Worm (Caenorhabditis elegans) whole organism, L4 larva: ENCODE data around the gene T23G5.2.

Experiments used
- Y48G9A.11 ChIP-seq: fragments of 200-800 bp; sonication (Bioruptor generic); IDR thresholded peaks from 2 replicates; pipeline ENCODE4 v1.3.6; 2022; ENCODE audit warnings: missing genetic modification reagents, missing genetic modification characterization, missing compliant biosample characterization
- aly-2 ChIP-seq: sonication (generic microtip); optimal IDR thresholded peaks from 2 replicates; lab custom pipeline; 2018; ENCODE audit warnings: missing biosample characterization, missing genetic modification characterization
- ama-1 ChIP-seq: fragments of 150-350 bp; optimal IDR thresholded peaks from 2 replicates; lab custom pipeline; 2014; ENCODE audit warnings: inconsistent platforms, mixed read lengths
- dve-1 ChIP-seq: sonication (generic microtip); optimal IDR thresholded peaks from 2 replicates; lab custom pipeline; 2017; ENCODE audit warnings: antibody characterized with exemption, mild to moderate bottlenecking, missing genetic modification characterization, missing compliant biosample characterization; ENCODE audit not compliant: insufficient read depth
- egl-43 ChIP-seq: fragments of 200-800 bp; sonication (Bioruptor generic); IDR thresholded peaks from 2 replicates; pipeline ENCODE4 v1.3.6; 2022; ENCODE audit warnings: missing genetic modification reagents, missing genetic modification characterization, missing compliant biosample characterization
- fkh-10 ChIP-seq: fragments of 150-350 bp; optimal IDR thresholded peaks from 2 replicates; lab custom pipeline; 2014; ENCODE audit warnings: missing biosample characterization, missing genetic modification reagents, missing genetic modification characterization
- lin-38 ChIP-seq: fragments of 200-800 bp; sonication (Bioruptor generic); IDR thresholded peaks from 2 replicates; pipeline ENCODE4 v1.3.6; 2022; ENCODE audit warnings: missing genetic modification reagents, missing genetic modification characterization, missing compliant biosample characterization
- nhr-77 ChIP-seq: fragments of 150-350 bp; optimal IDR thresholded peaks from 2 replicates; lab custom pipeline; 2014; ENCODE audit warnings: missing biosample characterization, missing genetic modification characterization
- php-3 ChIP-seq: fragments of 200-800 bp; sonication (Bioruptor generic); IDR thresholded peaks from 2 replicates; pipeline ENCODE4 v1.3.6; 2022; ENCODE audit warnings: missing genetic modification reagents, missing genetic modification characterization, missing compliant biosample characterization
- pqm-1 ChIP-seq: sonication (generic microtip); optimal IDR thresholded peaks from 2 replicates; lab custom pipeline; 2017; ENCODE audit warnings: missing biosample characterization, missing genetic modification characterization
- snpc-4 ChIP-seq: fragments of 150-350 bp; optimal IDR thresholded peaks from 2 replicates; lab custom pipeline; 2014; ENCODE audit warnings: missing biosample characterization, missing genetic modification characterization
- tag-97 ChIP-seq: fragments of 200-800 bp; sonication (Bioruptor generic); IDR thresholded peaks from 2 replicates; pipeline ENCODE4 v1.3.6; 2022; ENCODE audit warnings: missing genetic modification characterization, missing compliant biosample characterization
- unc-62 ChIP-seq, 3 experiments: fragments of 150-350 bp in 1 of 3; sonication (generic microtip); optimal IDR thresholded peaks in 2 of 3; peaks in 1 of 3; 1 replicate in 1 of 3; 2 replicates in 2 of 3; lab custom pipeline; 2014 to 2017; ENCODE audit warnings: missing biosample characterization in 3 of 3, missing genetic modification characterization in 3 of 3, missing genetic modification reagents in 3 of 3, missing genotype in 1 of 3
- ztf-7 ChIP-seq: fragments of 150-350 bp; optimal IDR thresholded peaks from 2 replicates; lab custom pipeline; 2014; ENCODE audit warnings: missing biosample characterization, missing genetic modification characterization

DNA sequence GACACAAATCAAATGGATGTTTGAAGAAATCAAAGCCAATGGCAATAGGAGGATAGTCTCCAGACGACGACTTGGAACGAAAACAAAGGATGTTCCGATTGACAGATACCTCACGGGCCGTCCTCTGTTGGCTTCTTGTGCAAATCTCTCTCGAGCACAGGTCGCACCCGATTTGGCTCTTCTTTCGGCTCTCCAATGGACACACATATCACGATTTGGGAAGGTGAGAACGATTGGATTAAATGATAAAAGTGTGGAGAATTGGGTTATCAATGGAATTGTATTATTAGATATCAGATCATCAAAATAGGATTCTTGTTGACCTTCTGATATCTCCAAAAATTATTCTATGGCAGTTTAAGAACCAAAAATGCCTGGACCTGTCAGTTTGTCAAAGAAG, 29.9 kb downstream of the T23G5.2 start, which contains the start of gene ZC84.1:
- TF ChIP-seq nhr-77 (tag; lab: Kevin White, UChicago) (no peak), fkh-10 (GFP tag; lab: Kevin White, UChicago) (no peak), egl-43 (GFP tag; lab: Robert Waterston, UW) (no peak), dve-1 (no peak), ztf-7 (no peak), php-3 (GFP tag; lab: Robert Waterston, UW) (no peak), ama-1 (lab: Kevin White, UChicago) (no peak), snpc-4 (tag; lab: Kevin White, UChicago) (no peak), lin-38 (no peak), Y48G9A.11 (GFP tag; lab: Robert Waterston, UW) (no peak), pqm-1 (tag; lab: Kevin White, UChicago) (no peak), aly-2 (tag; lab: Kevin White, UChicago) (no peak), tag-97 (no peak), unc-62 (GFP tag; optimal IDR thresholded peaks at IDR 0.05 in 1 of 2; lab: Kevin White, UChicago) (no peak), unc-62 (tag; optimal IDR thresholded peaks at IDR 0.05; lab: Kevin White, UChicago) (no peak)
